Worm (Caenorhabditis elegans) whole organism, mixed stage, embryonic: Measurements from ENCODE around the gene ZK287.1.

Source experiments
- M03D4.4 ChIP-seq: sonication (generic microtip); optimal IDR thresholded peaks from 2 replicates; lab custom pipeline; 2017; ENCODE audit warnings: mild to moderate bottlenecking, missing genetic modification characterization, missing compliant biosample characterization
- bed-3 ChIP-seq: fragments of 200-800 bp; sonication (Bioruptor generic); optimal IDR thresholded peaks from 3 replicates; lab custom pipeline; 2018; ENCODE audit warnings: mild to moderate bottlenecking, missing genetic modification characterization, moderate library complexity, missing compliant biosample characterization
- blmp-1 ChIP-seq: fragments of 150-350 bp; optimal IDR thresholded peaks from 2 replicates; lab custom pipeline; 2014; ENCODE audit warnings: missing biosample characterization, missing genetic modification characterization
- ceh-39 ChIP-seq: fragments of 150-350 bp; optimal IDR thresholded peaks from 2 replicates; lab custom pipeline; 2014; ENCODE audit warnings: missing biosample characterization, missing genetic modification characterization
- ceh-43 ChIP-seq: fragments of 200-800 bp; sonication (Bioruptor generic); optimal IDR thresholded peaks from 2 replicates; lab custom pipeline; 2018; ENCODE audit warnings: mild to moderate bottlenecking, missing genetic modification characterization, moderate library complexity, missing compliant biosample characterization
- ceh-83 ChIP-seq: fragments of 200-800 bp; sonication (Bioruptor generic); optimal IDR thresholded peaks from 2 replicates; lab custom pipeline; 2018; ENCODE audit warnings: mild to moderate bottlenecking, missing genetic modification characterization, missing compliant biosample characterization
- ces-1 ChIP-seq: fragments of 150-350 bp; optimal IDR thresholded peaks from 2 replicates; lab custom pipeline; 2014; ENCODE audit warnings: missing biosample characterization, missing genetic modification reagents, missing genetic modification characterization
- drap-1 ChIP-seq: fragments of 200-800 bp; sonication (Bioruptor generic); optimal IDR thresholded peaks from 3 replicates; lab custom pipeline; 2018; ENCODE audit warnings: mild to moderate bottlenecking, missing genetic modification characterization, missing compliant biosample characterization
- elt-3 ChIP-seq: fragments of 150-350 bp; optimal IDR thresholded peaks from 2 replicates; lab custom pipeline; 2014; ENCODE audit warnings: missing biosample characterization, missing genetic modification characterization
- flh-1 ChIP-seq: fragments of 200-800 bp; sonication (Bioruptor generic); optimal IDR thresholded peaks from 2 replicates; lab custom pipeline; 2018; ENCODE audit warnings: mild to moderate bottlenecking, missing genetic modification characterization, moderate library complexity, missing compliant biosample characterization
- ham-2 ChIP-seq: fragments of 200-800 bp; sonication (Bioruptor generic); optimal IDR thresholded peaks from 2 replicates; lab custom pipeline; 2018; ENCODE audit warnings: mild to moderate bottlenecking, missing genetic modification characterization, missing compliant biosample characterization
- hlh-1 ChIP-seq: fragments of 150-350 bp; optimal IDR thresholded peaks from 2 replicates; lab custom pipeline; 2014; ENCODE audit warnings: missing biosample characterization, missing genetic modification reagents, missing genetic modification characterization
- lin-13 ChIP-seq: fragments of 150-350 bp; optimal IDR thresholded peaks from 2 replicates; lab custom pipeline; 2014; ENCODE audit warnings: missing biosample characterization, missing genetic modification characterization
- lin-32 ChIP-seq: fragments of 200-800 bp; sonication (Bioruptor generic); optimal IDR thresholded peaks from 2 replicates; lab custom pipeline; 2018; ENCODE audit warnings: mild to moderate bottlenecking, missing genetic modification characterization, missing compliant biosample characterization
- lsy-2 ChIP-seq: fragments of 150-350 bp; optimal IDR thresholded peaks from 2 replicates; lab custom pipeline; 2014; ENCODE audit warnings: missing biosample characterization, missing genetic modification characterization
- mab-5 ChIP-seq: fragments of 150-350 bp; optimal IDR thresholded peaks from 2 replicates; lab custom pipeline; 2014; ENCODE audit warnings: missing biosample characterization, missing genetic modification characterization
- mep-1 ChIP-seq: fragments of 150-350 bp; optimal IDR thresholded peaks from 2 replicates; lab custom pipeline; 2017; ENCODE audit warnings: missing biosample characterization, missing genetic modification reagents, missing genetic modification characterization, inconsistent platforms
- mls-2 ChIP-seq: sonication (generic microtip); optimal IDR thresholded peaks from 2 replicates; lab custom pipeline; 2016; ENCODE audit warnings: mild to moderate bottlenecking, missing genetic modification characterization, moderate library complexity, missing compliant biosample characterization
- nhr-12 ChIP-seq: fragments of 150-350 bp; optimal IDR thresholded peaks from 2 replicates; lab custom pipeline; 2014; ENCODE audit warnings: missing biosample characterization, missing genetic modification characterization
- nhr-2 ChIP-seq: fragments of 150-350 bp; optimal IDR thresholded peaks from 2 replicates; lab custom pipeline; 2014; ENCODE audit warnings: missing biosample characterization, missing genetic modification characterization
- nhr-237 ChIP-seq: fragments of 150-350 bp; optimal IDR thresholded peaks from 2 replicates; lab custom pipeline; 2014; ENCODE audit warnings: missing biosample characterization, missing genetic modification characterization
- nhr-28 ChIP-seq: fragments of 150-350 bp; optimal IDR thresholded peaks from 2 replicates; lab custom pipeline; 2014; ENCODE audit warnings: missing biosample characterization, missing genetic modification characterization
- nhr-76 ChIP-seq: sonication (generic microtip); optimal IDR thresholded peaks from 2 replicates; lab custom pipeline; 2017; ENCODE audit warnings: missing biosample characterization, missing genetic modification characterization
- pha-4 ChIP-seq: fragments of 150-350 bp; optimal IDR thresholded peaks from 2 replicates; lab custom pipeline; 2018; ENCODE audit warnings: missing biosample characterization, missing genetic modification reagents, missing genetic modification characterization
- sem-2 ChIP-seq: fragments of 200-800 bp; sonication (Bioruptor generic); optimal IDR thresholded peaks from 2 replicates; lab custom pipeline; 2018; ENCODE audit warnings: mild to moderate bottlenecking, missing genetic modification characterization, missing compliant biosample characterization
- snpc-4 ChIP-seq: fragments of 150-350 bp; optimal IDR thresholded peaks from 2 replicates; lab custom pipeline; 2014; ENCODE audit warnings: missing biosample characterization, missing genetic modification characterization
- sptf-1 ChIP-seq: sonication (generic microtip); optimal IDR thresholded peaks from 2 replicates; lab custom pipeline; 2017; ENCODE audit warnings: mild to moderate bottlenecking, missing genetic modification characterization, moderate library complexity, missing compliant biosample characterization
- tbx-8 ChIP-seq: fragments of 200-800 bp; sonication (Bioruptor generic); optimal IDR thresholded peaks from 2 replicates; lab custom pipeline; 2018; ENCODE audit warnings: mild to moderate bottlenecking, missing genetic modification characterization, moderate library complexity, missing compliant biosample characterization
- unc-120 ChIP-seq: sonication (generic microtip); optimal IDR thresholded peaks from 2 replicates; lab custom pipeline; 2017; ENCODE audit warnings: missing genetic modification characterization, missing compliant biosample characterization; ENCODE audit not compliant: poor library complexity, severe bottlenecking
- unc-39 ChIP-seq: fragments of 150-350 bp; optimal IDR thresholded peaks from 2 replicates; lab custom pipeline; 2014; ENCODE audit warnings: missing biosample characterization, missing genetic modification characterization
- unc-62 ChIP-seq: fragments of 150-350 bp; optimal IDR thresholded peaks from 2 replicates; lab custom pipeline; 2014; ENCODE audit warnings: missing biosample characterization, missing genetic modification reagents, missing genetic modification characterization
- zip-8 ChIP-seq: fragments of 150-350 bp; optimal IDR thresholded peaks from 2 replicates; lab custom pipeline; 2014; ENCODE audit warnings: missing biosample characterization, missing genetic modification characterization
- ztf-11 ChIP-seq: fragments of 150-350 bp; optimal IDR thresholded peaks from 2 replicates; lab custom pipeline; 2014; ENCODE audit warnings: missing biosample characterization, missing genetic modification characterization

The ZK287.1 gene

ce11 chrV:9696715-9697114 is 30.2 kb downstream of the ZK287.1 start, which contains the start of gene her-1:
Gene her-1 (plus strand): TSS chrV:9697015.
- TF ChIP-seq blmp-1 (tag; lab: Kevin White, UChicago): no peak
- no peak for TF ChIP-seq sem-2 (GFP tag; lab: Kevin White, UChicago)
- TF ChIP-seq mep-1 (tag; lab: Kevin White, UChicago): no peak
- TF ChIP-seq nhr-237: no peak
- no peak for TF ChIP-seq zip-8 (tag; lab: Kevin White, UChicago)
- no peak for TF ChIP-seq drap-1 (GFP tag; lab: Kevin White, UChicago)
- no peak for TF ChIP-seq lin-32 (GFP tag; lab: Kevin White, UChicago)
- no peak for TF ChIP-seq nhr-28 (tag; lab: Kevin White, UChicago)
- no peak for TF ChIP-seq bed-3 (GFP tag; lab: Kevin White, UChicago)
- no peak for TF ChIP-seq snpc-4 (tag; lab: Kevin White, UChicago)

- no peak for TF ChIP-seq nhr-28 (tag; lab: Kevin White, UChicago)
- TF ChIP-seq nhr-237: no peak
- TF ChIP-seq drap-1 (GFP tag; lab: Kevin White, UChicago): no peak
- TF ChIP-seq sem-2 (GFP tag; lab: Kevin White, UChicago): no peak
- no peak for TF ChIP-seq hlh-1 (tag; lab: Kevin White, UChicago)
- TF ChIP-seq ztf-11 (tag; lab: Kevin White, UChicago): no peak
Measured at ce11 chrV:9699216-9699615, 32.7 kb downstream of the ZK287.1 start.

ce11 chrV:9701861-9702260 is 35.4 kb downstream of the ZK287.1 start:
- TF ChIP-seq tbx-8: no peak
- no peak for TF ChIP-seq ham-2 (GFP tag; lab: Kevin White, UChicago)
- no peak for TF ChIP-seq nhr-76 (tag; lab: Kevin White, UChicago)
- no peak for TF ChIP-seq drap-1 (GFP tag; lab: Kevin White, UChicago)
- TF ChIP-seq bed-3 (GFP tag; lab: Kevin White, UChicago): no peak
- TF ChIP-seq snpc-4 (tag; lab: Kevin White, UChicago): no peak
- no peak for TF ChIP-seq nhr-2
- TF ChIP-seq hlh-1 (tag; lab: Kevin White, UChicago): no peak
- TF ChIP-seq lin-13 (tag; lab: Kevin White, UChicago): no peak
- TF ChIP-seq nhr-237: no peak
- no peak for TF ChIP-seq elt-3
- TF ChIP-seq ceh-83 (GFP tag; lab: Kevin White, UChicago): no peak
- TF ChIP-seq blmp-1 (tag; lab: Kevin White, UChicago): no peak
- no peak for TF ChIP-seq ztf-11 (tag; lab: Kevin White, UChicago)
- no peak for TF ChIP-seq mls-2 (tag; lab: Kevin White, UChicago)
- TF ChIP-seq unc-120 (tag; lab: Kevin White, UChicago): no peak
- no peak for TF ChIP-seq sptf-1
- TF ChIP-seq pha-4 (tag; lab: Kevin White, UChicago): no peak

- TF ChIP-seq ceh-83 (GFP tag; lab: Kevin White, UChicago) (no peak), tbx-8 (no peak), ham-2 (GFP tag; lab: Kevin White, UChicago) (no peak), elt-3 (no peak), unc-120 (tag; lab: Kevin White, UChicago) (no peak), unc-39 (no peak), mab-5 (tag; lab: Kevin White, UChicago) (no peak), mls-2 (tag; lab: Kevin White, UChicago) (no peak), sem-2 (GFP tag; lab: Kevin White, UChicago) (no peak), blmp-1 (tag; lab: Kevin White, UChicago) (no peak), lin-13 (tag; lab: Kevin White, UChicago) (no peak), ceh-43 (GFP tag; lab: Kevin White, UChicago) (no peak), hlh-1 (tag; lab: Kevin White, UChicago) (no peak)
- TF ChIP-seq, all 35 proteins: peak for 0
Measured at ce11 chrV:9702755-9703154, 36.3 kb downstream of the ZK287.1 start, which contains the start of gene xbx-6. Gene xbx-6 (plus strand): TSS chrV:9703055.

- TF ChIP-seq hlh-1 (tag; lab: Kevin White, UChicago) (no peak), snpc-4 (tag; lab: Kevin White, UChicago) (no peak), zip-8 (tag; lab: Kevin White, UChicago) (no peak), ham-2 (GFP tag; lab: Kevin White, UChicago) (no peak), elt-3 (no peak)
Measured at ce11 chrV:9703549-9703948, 37.1 kb downstream of the ZK287.1 start.

ce11 chrV:9704399-9704798 is 37.9 kb downstream of the ZK287.1 start:
- TF ChIP-seq nhr-12 (tag; lab: Kevin White, UChicago): no peak
- TF ChIP-seq unc-62 (GFP tag; lab: Kevin White, UChicago): no peak
- TF ChIP-seq nhr-237: peak; percentile 18
- TF ChIP-seq flh-1 (GFP tag; lab: Kevin White, UChicago): no peak
- TF ChIP-seq unc-120 (tag; lab: Kevin White, UChicago): no peak
- TF ChIP-seq nhr-2: no peak
- TF ChIP-seq lin-13 (tag; lab: Kevin White, UChicago): no peak
- no peak for TF ChIP-seq M03D4.4
- TF ChIP-seq ces-1: peak; percentile 66
- no peak for TF ChIP-seq blmp-1 (tag; lab: Kevin White, UChicago)
- TF ChIP-seq lsy-2 (tag; lab: Kevin White, UChicago): peak; percentile 3
- no peak for TF ChIP-seq ceh-39
- TF ChIP-seq mep-1 (tag; lab: Kevin White, UChicago): peak; percentile 11
